Fruit fly (Drosophila melanogaster): ENCODE measurements around the gene whe.
A peak's percentile ranks its signal among the peaks of the same experiment; 100 is the strongest.

Gene whe

dm6 chrX:21387695-21388094 lies 14.9 kb downstream of the whe start, which contains the start of gene Ddx56:
Gene Ddx56 (minus strand): TSS chrX:21387946.
- 0 out of 3 replicates have a peak, but pooled peaks have one; percentile 13 for TF ChIP-seq CG8119 (GFP tag; IDR thresholded peaks at IDR 0.05)
- TF ChIP-seq pdm3 (GFP tag; optimal IDR thresholded peaks at IDR 0.05) = no peak
- TF ChIP-seq fd85E (GFP tag; optimal IDR thresholded peaks at IDR 0.05) = no peak
- no peak for TF ChIP-seq CG11902 (GFP tag; optimal IDR thresholded peaks at IDR 0.05)
- TF ChIP-seq fd59A (GFP tag; optimal IDR thresholded peaks at IDR 0.05) = no peak

- TF ChIP-seq fkh (GFP tag; optimal IDR thresholded peaks at IDR 0.05) = no peak
- peak; percentile 19 for TF ChIP-seq Eip78C (GFP tag)
- TF ChIP-seq CG6854 (GFP tag; optimal IDR thresholded peaks at IDR 0.05) = peak; percentile 32
- no peak for TF ChIP-seq dac (GFP tag; optimal IDR thresholded peaks at IDR 0.05)
- TF ChIP-seq cyc (GFP tag; optimal IDR thresholded peaks at IDR 0.05) = no peak
- no peak for TF ChIP-seq CG34406 (GFP tag; optimal IDR thresholded peaks at IDR 0.05)
- TF ChIP-seq CG7368 (GFP tag; optimal IDR thresholded peaks at IDR 0.05) = no peak
- no peak for TF ChIP-seq fd59A (GFP tag; optimal IDR thresholded peaks at IDR 0.05)
- no peak for TF ChIP-seq Eip75B (GFP tag; optimal IDR thresholded peaks at IDR 0.05)
- no peak for TF ChIP-seq pdm3 (GFP tag; optimal IDR thresholded peaks at IDR 0.05)
- TF ChIP-seq Hr39 (GFP tag; optimal IDR thresholded peaks at IDR 0.05) = no peak
- TF ChIP-seq acj6 (GFP tag; optimal IDR thresholded peaks at IDR 0.05) = no peak
- TF ChIP-seq Met (GFP tag; optimal IDR thresholded peaks at IDR 0.05) = peak; percentile 60
- no peak for TF ChIP-seq CG8319 (GFP tag; optimal IDR thresholded peaks at IDR 0.05)
- TF ChIP-seq dsx (GFP tag; optimal IDR thresholded peaks at IDR 0.05; ENCODE audit: poor library complexity, severe bottlenecking) = peak; percentile 98
- TF ChIP-seq OdsH (GFP tag; optimal IDR thresholded peaks at IDR 0.05) = no peak
- no peak for TF ChIP-seq CG8119 (GFP tag; IDR thresholded peaks at IDR 0.05)
- no peak for TF ChIP-seq svp (GFP tag)
- no peak for TF ChIP-seq Ets96B (tag; optimal IDR thresholded peaks at IDR 0.05)
- no peak for TF ChIP-seq CG6276 (GFP tag; optimal IDR thresholded peaks at IDR 0.05)
- no peak for TF ChIP-seq salr (GFP tag; optimal IDR thresholded peaks at IDR 0.05)
- no peak for TF ChIP-seq Sox15 (GFP tag; optimal IDR thresholded peaks at IDR 0.05)
These were observed 24.2 kb downstream of the whe start for dm6 chrX:21378344-21378882.

dm6 chrX:21375595-21376047 lies 27.0 kb downstream of the whe start:
- peak; percentile 76 for TF ChIP-seq CG15336 (GFP tag; IDR thresholded peaks at IDR 0.05)
- TF ChIP-seq topi (GFP tag; optimal IDR thresholded peaks at IDR 0.05) = peak; percentile 17
- TF ChIP-seq Sox102F (GFP tag; optimal IDR thresholded peaks at IDR 0.05) = peak; percentile 37
- peak; percentile 74 for TF ChIP-seq CG8119 (GFP tag; IDR thresholded peaks at IDR 0.05)
- TF ChIP-seq dsx (GFP tag; optimal IDR thresholded peaks at IDR 0.05; ENCODE audit: poor library complexity, severe bottlenecking) = peak; percentile 35
- peak; percentile 38 for TF ChIP-seq lz (GFP tag; optimal IDR thresholded peaks at IDR 0.05)
- peak; percentile 63 for TF ChIP-seq CG34406 (GFP tag; optimal IDR thresholded peaks at IDR 0.05)
- TF ChIP-seq CG6163 (GFP tag; IDR thresholded peaks at IDR 0.05) = peak; percentile 48; the same call in 2 of the 3 replicates
- peak; percentile 65 for TF ChIP-seq Lpt (GFP tag; optimal IDR thresholded peaks at IDR 0.05)
- TF ChIP-seq CG31627 (GFP tag; optimal IDR thresholded peaks at IDR 0.05) = no peak
- TF ChIP-seq cyc (GFP tag; optimal IDR thresholded peaks at IDR 0.05) = peak; percentile 11
- peak in 1 of 2 experiments; percentile 36 for TF ChIP-seq ss (GFP tag; optimal IDR thresholded peaks at IDR 0.05)
- TF ChIP-seq CG11902 (GFP tag; optimal IDR thresholded peaks at IDR 0.05) = no peak
- peak; percentile 74 for TF ChIP-seq CG8632 (GFP tag; optimal IDR thresholded peaks at IDR 0.05)
- peak; percentile 30 for TF ChIP-seq Hr4 (GFP tag; optimal IDR thresholded peaks at IDR 0.05)
- TF ChIP-seq Eip78C (GFP tag) = peak; percentile 80
- TF ChIP-seq CG1621 (tag; optimal IDR thresholded peaks at IDR 0.05) = no peak
- TF ChIP-seq CG3032 (tag; optimal IDR thresholded peaks at IDR 0.05) = peak; percentile 61
- TF ChIP-seq vri (GFP tag; optimal IDR thresholded peaks at IDR 0.05) = peak; percentile 78
- TF ChIP-seq CG3919 (GFP tag; optimal IDR thresholded peaks at IDR 0.05) = peak; percentile 66
- peak; percentile 50 for TF ChIP-seq CG10669 (GFP tag; optimal IDR thresholded peaks at IDR 0.05)
- peak in 1 of 2 experiments; percentile 39 for TF ChIP-seq salr (GFP tag; optimal IDR thresholded peaks at IDR 0.05)
- peak; percentile 78 for TF ChIP-seq CG32006 (GFP tag; optimal IDR thresholded peaks at IDR 0.05)
- TF ChIP-seq achi (GFP tag; optimal IDR thresholded peaks at IDR 0.05) = peak; percentile 73
- peak; percentile 37 for TF ChIP-seq CG6854 (GFP tag; optimal IDR thresholded peaks at IDR 0.05)
- no peak for TF ChIP-seq Sox14 (GFP tag; optimal IDR thresholded peaks at IDR 0.05)
- TF ChIP-seq acj6 (GFP tag; optimal IDR thresholded peaks at IDR 0.05) = peak; percentile 58
- TF ChIP-seq dac (GFP tag; optimal IDR thresholded peaks at IDR 0.05) = peak; percentile 37
- TF ChIP-seq CG4318 (GFP tag; optimal IDR thresholded peaks at IDR 0.05) = peak; percentile 60
- peak; percentile 60 for TF ChIP-seq OdsH (GFP tag; optimal IDR thresholded peaks at IDR 0.05)
- TF ChIP-seq CG9139 (GFP tag; optimal IDR thresholded peaks at IDR 0.05) = no peak
- peak; percentile 41 for TF ChIP-seq Met (GFP tag; optimal IDR thresholded peaks at IDR 0.05)
- TF ChIP-seq CG10631 (GFP tag; optimal IDR thresholded peaks at IDR 0.05) = peak; percentile 63
- peak; percentile 9 for TF ChIP-seq Smox (GFP tag; optimal IDR thresholded peaks at IDR 0.05)
- peak; percentile 48 for TF ChIP-seq Ets96B (tag; optimal IDR thresholded peaks at IDR 0.05)

Data from whole organism, prepupa.